Worm (Caenorhabditis elegans) whole organism, L4/young adult: ENCODE results near the gene hmp-1.

ENCODE experiments used
- W03F9.2 ChIP-seq: fragments of 150-350 bp; optimal IDR thresholded peaks from 2 replicates; lab custom pipeline; 2014; ENCODE audit warnings: missing biosample characterization, missing genetic modification characterization
- dao-5 ChIP-seq: sonication (generic microtip); optimal IDR thresholded peaks from 2 replicates; lab custom pipeline; 2016; ENCODE audit warnings: missing genotype, missing genetic modification characterization, moderate library complexity, missing compliant biosample characterization
- him-1 ChIP-seq: sonication (generic microtip); optimal IDR thresholded peaks from 2 replicates; lab custom pipeline; 2016; ENCODE audit warnings: missing genotype, missing genetic modification reagents, missing genetic modification characterization, missing compliant biosample characterization

ce11 chrV:11797272-11797855 lies 48.3 kb upstream of the hmp-1 start:
- no peak for TF ChIP-seq dao-5 (tag; lab: Kevin White, UChicago)
- no peak for TF ChIP-seq him-1 (tag; lab: Kevin White, UChicago)
- no peak for TF ChIP-seq W03F9.2 (tag; lab: Kevin White, UChicago)
